Worm (Caenorhabditis elegans) whole organism, early embryonic: Measurements from ENCODE around the gene Y110A2AL.2.

Experiments
- ama-1 ChIP-seq: fragments of 150-350 bp; optimal IDR thresholded peaks from 2 replicates; lab custom pipeline; 2014
- ets-7 ChIP-seq: sonication (generic microtip); optimal IDR thresholded peaks from 2 replicates; lab custom pipeline; 2016; ENCODE audit warnings: missing genotype, missing genetic modification characterization, missing compliant biosample characterization
- flt-1 ChIP-seq: fragments of 200-800 bp; sonication (Bioruptor generic); IDR thresholded peaks from 2 replicates; pipeline ENCODE4 v1.3.6; 2022; ENCODE audit warnings: missing genetic modification characterization, missing compliant biosample characterization
- pes-1 ChIP-seq: fragments of 200-800 bp; sonication (Bioruptor generic); IDR thresholded peaks from 2 replicates; pipeline ENCODE4 v1.3.6; 2022; ENCODE audit warnings: missing genetic modification reagents, missing genetic modification characterization, missing compliant biosample characterization

DNA sequence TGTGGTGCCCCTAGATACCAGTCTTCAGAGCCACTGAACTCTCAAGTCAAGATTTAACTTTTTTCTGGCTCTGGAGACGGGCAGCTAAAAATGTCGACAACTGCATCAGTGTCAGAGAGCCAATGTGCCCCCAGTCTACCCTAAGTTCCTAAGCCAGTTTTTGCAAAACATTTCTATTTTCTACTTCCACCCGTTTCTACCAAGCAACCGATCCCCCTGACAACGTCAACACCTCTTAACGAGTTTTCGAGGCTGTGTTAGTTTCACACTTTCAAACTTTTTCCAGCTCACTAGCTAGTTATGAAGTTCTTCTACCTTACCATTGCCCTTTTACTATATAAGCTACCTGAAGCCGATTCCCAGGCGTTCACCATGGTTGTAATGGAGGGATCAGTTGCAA is 3.6 kb upstream of the Y110A2AL.2 start, which contains the start of gene Y110A2AL.5:
- no peak for TF ChIP-seq ets-7 (tag; lab: Kevin White, UChicago)
- no peak for TF ChIP-seq ama-1 (lab: Kevin White, UChicago)
- no peak for TF ChIP-seq pes-1 (GFP tag; lab: Robert Waterston, UW)
- TF ChIP-seq flt-1 = no peak
